Fruit fly (Drosophila melanogaster): Measurements from ENCODE around the gene Rala.
A peak's percentile ranks its signal among the peaks of the same experiment; 100 is the strongest.

Rala gene

DNA sequence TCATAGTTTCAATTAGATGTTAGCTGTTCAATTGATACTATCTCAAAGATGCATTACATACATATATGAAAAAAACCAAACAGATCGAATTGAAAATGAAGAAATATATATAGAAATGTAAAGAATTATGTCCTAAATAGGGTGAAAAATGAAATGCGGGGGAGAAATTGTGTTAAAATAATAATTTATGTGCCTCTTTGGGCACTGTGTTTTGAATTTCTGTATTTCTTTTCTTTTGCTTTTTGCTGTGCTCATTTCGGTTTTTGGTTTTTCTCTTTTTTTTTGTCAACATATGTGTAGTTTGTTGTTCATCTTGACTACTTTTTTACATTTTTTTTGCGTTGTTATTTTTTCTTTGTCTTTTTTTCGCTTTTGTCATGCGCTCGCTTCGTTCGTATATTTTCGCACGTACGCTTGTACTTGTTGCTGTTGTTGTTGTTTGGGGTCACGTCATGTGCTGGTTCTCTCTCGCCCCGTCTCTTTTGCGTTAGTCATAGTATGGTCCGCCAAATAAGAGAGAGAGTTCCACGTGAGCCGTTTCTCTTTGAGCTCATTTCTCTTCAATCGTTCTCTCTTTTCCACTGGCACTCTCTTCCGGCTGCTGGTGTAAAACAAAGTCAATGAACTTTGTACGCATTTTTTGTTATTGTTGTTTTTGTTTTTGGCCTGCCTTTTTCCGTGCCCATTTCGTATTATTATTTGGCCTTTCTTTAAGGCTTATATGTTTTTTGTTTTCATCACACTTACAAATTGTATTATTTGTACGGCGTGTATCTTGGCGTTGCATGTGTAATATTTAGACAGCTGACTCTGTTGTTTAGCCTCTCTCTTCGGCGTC is 24.1 kb downstream of the Rala start (continued):
- TF ChIP-seq Drgx (GFP tag; IDR thresholded peaks at IDR 0.05) (peak; percentile 90), CG9817 (tag; optimal IDR thresholded peaks at IDR 0.05) (no peak), Aef1 (GFP tag; IDR thresholded peaks at IDR 0.05) (no peak), Oli (tag; optimal IDR thresholded peaks at IDR 0.05) (no peak), phol (tag; optimal IDR thresholded peaks at IDR 0.05) (no peak), al (GFP tag; IDR thresholded peaks at IDR 0.05) (no peak)

- no peak for TF ChIP-seq gcm (GFP tag; optimal IDR thresholded peaks at IDR 0.05)
- TF ChIP-seq emc (GFP tag; optimal IDR thresholded peaks at IDR 0.05), result no peak
- peak; percentile 87 for TF ChIP-seq Adf1 (GFP tag; IDR thresholded peaks at IDR 0.05)
- TF ChIP-seq z (GFP tag; IDR thresholded peaks at IDR 0.05), result no peak
- TF ChIP-seq pan (optimal IDR thresholded peaks at IDR 0.05), result no peak
- TF ChIP-seq pan (GFP tag; optimal IDR thresholded peaks at IDR 0.05 in 1 of 2, IDR thresholded peaks at IDR 0.05 in 1 of 2), result no peak
- no peak for TF ChIP-seq Hsf (GFP tag; optimal IDR thresholded peaks at IDR 0.05)
- peak; percentile 74 for TF ChIP-seq CG4360 (GFP tag; IDR thresholded peaks at IDR 0.05)
- no peak for TF ChIP-seq CG17385 (GFP tag; optimal IDR thresholded peaks at IDR 0.05)
- TF ChIP-seq CG9215 (GFP tag; IDR thresholded peaks at IDR 0.05), result no peak
- peak; percentile 80 for TF ChIP-seq Elba2 (GFP tag; optimal IDR thresholded peaks at IDR 0.05)
- no peak for TF ChIP-seq otp (GFP tag; IDR thresholded peaks at IDR 0.05)
- no peak for TF ChIP-seq CG9817 (tag; optimal IDR thresholded peaks at IDR 0.05)
- no peak for TF ChIP-seq CG2712 (tag; optimal IDR thresholded peaks at IDR 0.05)
- TF ChIP-seq chinmo (GFP tag; IDR thresholded peaks at IDR 0.05; ENCODE audit: partially characterized antibody), result 0 out of 4 replicates have a peak, but pooled peaks have one; percentile 44
- TF ChIP-seq Sin3A (optimal IDR thresholded peaks at IDR 0.05), result no peak
- TF ChIP-seq kah (GFP tag; optimal IDR thresholded peaks at IDR 0.05), result no peak
- peak; percentile 73 for TF ChIP-seq zf30C (GFP tag; optimal IDR thresholded peaks at IDR 0.05)
- TF ChIP-seq CG3163 (GFP tag; optimal IDR thresholded peaks at IDR 0.05), result peak; percentile 42
- TF ChIP-seq Trl (optimal IDR thresholded peaks at IDR 0.05), result peak in 1 of 2 experiments; percentile 74
- TF ChIP-seq Trl (GFP tag; optimal IDR thresholded peaks at IDR 0.05), result no peak
These were observed 24.7 kb downstream of the Rala start for dm6 chrX:3694770-3695145.

- TF ChIP-seq fd96Cb (tag; optimal IDR thresholded peaks at IDR 0.05) (peak; percentile 57), Dp (GFP tag; optimal IDR thresholded peaks at IDR 0.05) (no peak), Blimp-1 (GFP tag; optimal IDR thresholded peaks at IDR 0.05) (peak; percentile 44), CG12219 (GFP tag; optimal IDR thresholded peaks at IDR 0.05) (peak; percentile 19), sisA (GFP tag; IDR thresholded peaks at IDR 0.05) (no peak; the same call in 1 of the 2 replicates), Hsf (GFP tag; optimal IDR thresholded peaks at IDR 0.05) (peak; percentile 42), CG1602 (GFP tag; optimal IDR thresholded peaks at IDR 0.05) (peak; percentile 40), CG8281 (tag; optimal IDR thresholded peaks at IDR 0.05) (peak; percentile 34), Hmx (GFP tag; optimal IDR thresholded peaks at IDR 0.05) (no peak), sd (tag; optimal IDR thresholded peaks at IDR 0.05) (no peak), maf-S (GFP tag; optimal IDR thresholded peaks at IDR 0.05) (peak; percentile 7), Tbp (GFP tag; optimal IDR thresholded peaks at IDR 0.05) (no peak), amos (GFP tag; IDR thresholded peaks at IDR 0.05; ENCODE audit: partially characterized antibody) (no peak), CG2116 (GFP tag; optimal IDR thresholded peaks at IDR 0.05) (peak; percentile 23), Hr3 (GFP tag; optimal IDR thresholded peaks at IDR 0.05) (peak; percentile 53), CG3163 (GFP tag; optimal IDR thresholded peaks at IDR 0.05) (no peak), CG12659 (GFP tag; optimal IDR thresholded peaks at IDR 0.05) (peak; percentile 63), H15 (GFP tag; IDR thresholded peaks at IDR 0.05) (no peak), CG8359 (GFP tag; optimal IDR thresholded peaks at IDR 0.05; ENCODE audit: borderline replicate concordance) (peak; percentile 24), ATbp (GFP tag; optimal IDR thresholded peaks at IDR 0.05) (peak; percentile 57), CG43689 (GFP tag; IDR thresholded peaks at IDR 0.05) (no peak), CG14441 (GFP tag; IDR thresholded peaks at IDR 0.05) (peak; percentile 18; the same call in 1 of the 2 replicates), CG18476 (GFP tag; optimal IDR thresholded peaks at IDR 0.05) (peak; percentile 42)
These were observed 25.3 kb downstream of the Rala start for dm6 chrX:3693989-3694769.
